Worm (Caenorhabditis elegans) whole organism, L2 larva: ENCODE data around the gene col-187.

Source experiments
- R02D3.7 ChIP-seq: fragments of 150-350 bp; optimal IDR thresholded peaks from 2 replicates; lab custom pipeline; 2014; ENCODE audit warnings: missing biosample characterization, missing genetic modification characterization
- blmp-1 ChIP-seq: sonication (generic microtip); optimal IDR thresholded peaks from 2 replicates; lab custom pipeline; 2017; ENCODE audit warnings: missing genetic modification characterization, mild to moderate bottlenecking, missing compliant biosample characterization, antibody characterized with exemption, moderate library complexity; ENCODE audit not compliant: insufficient read depth
- lin-11 ChIP-seq: fragments of 150-350 bp; sonication (generic microtip); optimal IDR thresholded peaks from 2 replicates; lab custom pipeline; 2014; ENCODE audit warnings: missing biosample characterization, missing genetic modification characterization, inconsistent platforms, mixed read lengths
- lin-39 ChIP-seq: fragments of 150-350 bp; optimal IDR thresholded peaks from 2 replicates; lab custom pipeline; 2014; ENCODE audit warnings: missing biosample characterization, missing genetic modification reagents, missing genetic modification characterization
- lsy-2 ChIP-seq, 2 experiments: fragments of 150-350 bp in 1 of 2; sonication (generic microtip) in 1 of 2; optimal IDR thresholded peaks; 2 replicates each; lab custom pipeline; 2014 to 2017; ENCODE audit warnings: missing biosample characterization in 2 of 2, missing genetic modification characterization in 2 of 2
- mab-5 ChIP-seq: fragments of 150-350 bp; optimal IDR thresholded peaks from 2 replicates; lab custom pipeline; 2014; ENCODE audit warnings: missing biosample characterization, missing genetic modification characterization
- nhr-12 ChIP-seq: fragments of 150-350 bp; optimal IDR thresholded peaks from 2 replicates; lab custom pipeline; 2014; ENCODE audit warnings: missing biosample characterization, missing genetic modification characterization
- nhr-6 ChIP-seq: fragments of 150-350 bp; optimal IDR thresholded peaks from 2 replicates; lab custom pipeline; 2014; ENCODE audit warnings: missing biosample characterization, missing genetic modification characterization
- skn-1 ChIP-seq: sonication (generic microtip); optimal IDR thresholded peaks from 2 replicates; lab custom pipeline; 2017; ENCODE audit warnings: missing biosample characterization, missing genetic modification characterization
- unc-55 ChIP-seq: fragments of 150-350 bp; sonication (generic microtip); optimal IDR thresholded peaks from 3 replicates; lab custom pipeline; 2014; ENCODE audit warnings: missing biosample characterization, missing genetic modification reagents, missing genetic modification characterization

DNA sequence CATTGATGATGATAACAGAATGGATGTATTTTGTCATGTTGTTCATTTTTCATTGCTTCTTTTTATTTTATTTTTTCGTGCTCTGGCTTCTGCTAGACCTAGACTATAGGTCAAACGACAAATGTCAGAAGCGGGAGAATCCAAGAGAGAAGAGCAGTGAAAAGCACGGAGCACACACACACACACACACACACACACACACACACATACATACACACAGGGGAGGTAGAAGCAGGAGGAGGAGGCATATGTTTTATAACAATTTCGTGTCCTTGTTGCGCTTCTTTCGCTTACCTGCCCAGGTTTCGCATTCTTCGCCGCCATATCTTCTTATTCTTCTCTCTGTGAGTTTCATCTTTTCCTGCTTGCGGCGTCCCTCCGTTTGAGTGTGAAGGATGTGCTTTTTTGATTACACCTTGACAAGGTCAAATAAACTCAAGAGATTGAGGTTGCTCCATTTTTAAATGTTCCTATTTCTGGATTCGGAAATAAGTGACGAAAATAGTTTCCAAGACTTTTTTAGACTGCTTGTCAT, 25.5 kb downstream of the col-187 start:
- no peak for TF ChIP-seq blmp-1 (tag; lab: Kevin White, UChicago)
- no peak for TF ChIP-seq nhr-12
- peak in 1 of 2 experiments; percentile 17 for TF ChIP-seq lsy-2 (tag; optimal IDR thresholded peaks at IDR 0.05; lab: Kevin White, UChicago)
- TF ChIP-seq mab-5 (tag; lab: Kevin White, UChicago) = no peak
- TF ChIP-seq R02D3.7 (tag; lab: Kevin White, UChicago) = no peak
- TF ChIP-seq skn-1 (tag; lab: Kevin White, UChicago) = no peak
- TF ChIP-seq lin-39 (tag; lab: Kevin White, UChicago) = no peak
- TF ChIP-seq nhr-6 (tag; lab: Kevin White, UChicago) = no peak
- TF ChIP-seq unc-55 (GFP tag; lab: Kevin White, UChicago) = no peak
- no peak for TF ChIP-seq lin-11 (tag; lab: Kevin White, UChicago)
